Fruit fly (Drosophila melanogaster) whole organism, embryonic: ENCODE data around the gene snz.

Source experiments
- Aef1 ChIP-seq: fragments of 200-800 bp; sonication (Bioruptor generic); IDR thresholded peaks from 3 replicates; pipeline ENCODE4 v1.3.6; 2022; ENCODE audit warnings: missing biosample characterization, missing genetic modification characterization
- Atf3 ChIP-seq: fragments of 200-800 bp; sonication (Bioruptor generic); optimal IDR thresholded peaks from 3 replicates; lab custom pipeline; 2016; ENCODE audit warnings: missing biosample characterization, missing genetic modification characterization
- CG10366 ChIP-seq: fragments of 200-800 bp; sonication (Bioruptor generic); IDR thresholded peaks from 2 replicates; pipeline ENCODE4 v1.3.6; 2022; ENCODE audit warnings: missing biosample characterization, missing genetic modification characterization
- CG10979 ChIP-seq: fragments of 200-800 bp; sonication (Bioruptor generic); optimal IDR thresholded peaks from 2 replicates; lab custom pipeline; 2018; ENCODE audit warnings: missing biosample characterization, mild to moderate bottlenecking, missing genetic modification characterization, moderate library complexity
- CG11456 ChIP-seq: fragments of 200-800 bp; sonication (Bioruptor generic); IDR thresholded peaks from 3 replicates; pipeline ENCODE4 v1.3.6; 2022; ENCODE audit warnings: missing biosample characterization, missing genetic modification characterization
- CG12659 ChIP-seq: fragments of 200-800 bp; sonication (Bioruptor generic); optimal IDR thresholded peaks from 3 replicates; lab custom pipeline; 2017; ENCODE audit warnings: mild to moderate bottlenecking, missing biosample characterization, missing genetic modification reagents, missing genetic modification characterization
- CG13624 ChIP-seq: fragments of 200-800 bp; sonication (Bioruptor generic); optimal IDR thresholded peaks from 2 replicates; lab custom pipeline; 2016; ENCODE audit warnings: missing biosample characterization, missing genetic modification characterization
- CG13894 ChIP-seq: fragments of 200-800 bp; sonication (Bioruptor generic); optimal IDR thresholded peaks from 3 replicates; lab custom pipeline; 2018; ENCODE audit warnings: missing biosample characterization, mild to moderate bottlenecking, missing genetic modification characterization, moderate library complexity
- CG14014 ChIP-seq: fragments of 200-800 bp; sonication (Bioruptor generic); IDR thresholded peaks from 2 replicates; pipeline ENCODE4 v1.3.6; 2022; ENCODE audit warnings: missing biosample characterization, missing genetic modification characterization
- CG16863 ChIP-seq: fragments of 200-800 bp; sonication (Bioruptor generic); optimal IDR thresholded peaks from 3 replicates; lab custom pipeline; 2016; ENCODE audit warnings: missing biosample characterization, missing genetic modification characterization
- CG18262 ChIP-seq: fragments of 200-800 bp; optimal IDR thresholded peaks from 3 replicates; lab custom pipeline; 2019; ENCODE audit warnings: missing biosample characterization, mild to moderate bottlenecking, missing genetic modification characterization, moderate library complexity
- CG2678 ChIP-seq: fragments of 200-800 bp; sonication (Bioruptor generic); optimal IDR thresholded peaks from 3 replicates; lab custom pipeline; 2019; ENCODE audit warnings: missing biosample characterization, mild to moderate bottlenecking, missing genetic modification characterization, moderate library complexity
- CG30403 ChIP-seq: fragments of 200-800 bp; sonication (Bioruptor generic); optimal IDR thresholded peaks from 3 replicates; lab custom pipeline; 2016; ENCODE audit warnings: missing biosample characterization, missing genetic modification characterization
- CG31388 ChIP-seq: fragments of 200-800 bp; sonication (Bioruptor generic); optimal IDR thresholded peaks from 2 replicates; lab custom pipeline; 2016; ENCODE audit warnings: missing biosample characterization, missing genetic modification characterization
- CG42726 ChIP-seq: fragments of 200-800 bp; sonication (Bioruptor generic); IDR thresholded peaks from 2 replicates; pipeline ENCODE4 v1.3.6; 2022; ENCODE audit warnings: missing biosample characterization, missing genetic modification characterization; ENCODE audit not compliant: partially characterized antibody
- CG4282 ChIP-seq: fragments of 200-800 bp; sonication (Bioruptor generic); optimal IDR thresholded peaks from 2 replicates; lab custom pipeline; 2016; ENCODE audit warnings: missing biosample characterization, missing genetic modification characterization
- CG4617 ChIP-seq: fragments of 200-800 bp; sonication (Bioruptor generic); optimal IDR thresholded peaks from 3 replicates; lab custom pipeline; 2016; ENCODE audit warnings: missing biosample characterization, missing genetic modification characterization, borderline replicate concordance
- CG6175 ChIP-seq: fragments of 200-800 bp; sonication (Bioruptor generic); IDR thresholded peaks from 3 replicates; pipeline ENCODE4 v1.3.6; 2022; ENCODE audit warnings: missing biosample characterization, missing genetic modification characterization
- CG6791 ChIP-seq: fragments of 200-800 bp; sonication (Bioruptor generic); IDR thresholded peaks from 3 replicates; pipeline ENCODE4 v1.3.6; 2022; ENCODE audit warnings: missing biosample characterization, missing genetic modification characterization; ENCODE audit not compliant: partially characterized antibody
- CG7839 ChIP-seq: fragments of 200-800 bp; sonication (Bioruptor generic); optimal IDR thresholded peaks from 3 replicates; lab custom pipeline; 2018; ENCODE audit warnings: missing biosample characterization, mild to moderate bottlenecking, missing genetic modification characterization, moderate library complexity
- CG8281 ChIP-seq: fragments of 200-800 bp; sonication (Bioruptor generic); optimal IDR thresholded peaks from 2 replicates; lab custom pipeline; 2018; ENCODE audit warnings: missing biosample characterization, mild to moderate bottlenecking, missing genetic modification characterization, moderate library complexity
- CG9817 ChIP-seq: fragments of 200-800 bp; sonication (Bioruptor generic); optimal IDR thresholded peaks from 2 replicates; lab custom pipeline; 2018; ENCODE audit warnings: missing biosample characterization, mild to moderate bottlenecking, missing genetic modification characterization, moderate library complexity
- CHES-1-like ChIP-seq: fragments of 200-800 bp; sonication (Bioruptor generic); optimal IDR thresholded peaks from 2 replicates; lab custom pipeline; 2016; ENCODE audit warnings: missing biosample characterization, missing genetic modification characterization
- Dek ChIP-seq: fragments of 200-800 bp; sonication (Bioruptor generic); optimal IDR thresholded peaks from 3 replicates; lab custom pipeline; 2019; ENCODE audit warnings: missing biosample characterization, mild to moderate bottlenecking, missing genetic modification characterization, moderate library complexity
- Hr3 ChIP-seq: fragments of 200-800 bp; sonication (Bioruptor generic); optimal IDR thresholded peaks from 3 replicates; lab custom pipeline; 2016; ENCODE audit warnings: missing biosample characterization, missing genetic modification characterization
- Lhr ChIP-seq: fragments of 200-800 bp; sonication (Bioruptor generic); optimal IDR thresholded peaks from 3 replicates; lab custom pipeline; 2017; ENCODE audit warnings: mild to moderate bottlenecking, missing biosample characterization, missing genetic modification reagents, missing genetic modification characterization
- NFAT ChIP-seq: fragments of 200-800 bp; sonication (Bioruptor generic); IDR thresholded peaks from 2 replicates; pipeline ENCODE4 v1.3.6; 2022; ENCODE audit warnings: missing biosample characterization, missing genetic modification characterization
- Nf-YB ChIP-seq: fragments of 200-800 bp; sonication (Bioruptor generic); optimal IDR thresholded peaks from 3 replicates; lab custom pipeline; 2019; ENCODE audit warnings: missing biosample characterization, mild to moderate bottlenecking, missing genetic modification characterization, moderate library complexity
- Ravus ChIP-seq: fragments of 200-800 bp; sonication (Bioruptor generic); IDR thresholded peaks from 2 replicates; pipeline ENCODE4 v1.3.6; 2022; ENCODE audit warnings: missing biosample characterization, missing genetic modification characterization
- TFAM ChIP-seq: fragments of 200-800 bp; sonication (Bioruptor generic); optimal IDR thresholded peaks from 2 replicates; lab custom pipeline; 2017; ENCODE audit warnings: missing biosample characterization, missing genetic modification characterization, inconsistent platforms
- chm ChIP-seq: fragments of 200-800 bp; sonication (Bioruptor generic); IDR thresholded peaks from 2 replicates; pipeline ENCODE4 v1.3.6; 2022; ENCODE audit warnings: missing biosample characterization, missing genetic modification characterization
- exex ChIP-seq: fragments of 200-800 bp; sonication (Bioruptor generic); optimal IDR thresholded peaks from 4 replicates; lab custom pipeline; 2018; ENCODE audit warnings: missing biosample characterization, mild to moderate bottlenecking, missing genetic modification characterization, moderate library complexity
- fd64A ChIP-seq: fragments of 200-800 bp; sonication (Bioruptor generic); optimal IDR thresholded peaks from 3 replicates; lab custom pipeline; 2018; ENCODE audit warnings: missing biosample characterization, mild to moderate bottlenecking, missing genetic modification characterization
- gcm2 ChIP-seq: fragments of 200-800 bp; sonication (Bioruptor generic); optimal IDR thresholded peaks from 2 replicates; lab custom pipeline; 2016; ENCODE audit warnings: missing biosample characterization, missing genetic modification characterization
- grau ChIP-seq: fragments of 200-800 bp; optimal IDR thresholded peaks from 3 replicates; lab custom pipeline; 2019; ENCODE audit warnings: missing biosample characterization, mild to moderate bottlenecking, missing genetic modification characterization, moderate library complexity
- gsb ChIP-seq: fragments of 200-800 bp; sonication (Bioruptor generic); IDR thresholded peaks from 2 replicates; pipeline ENCODE4 v1.3.6; 2022; ENCODE audit warnings: missing biosample characterization, missing genetic modification characterization
- hkb ChIP-seq, 2 experiments: fragments of 200-800 bp in 1 of 2; fragments of >200 bp in 1 of 2; sonication (Bioruptor generic) in 1 of 2; IDR thresholded peaks in 1 of 2; optimal IDR thresholded peaks in 1 of 2; 2 replicates each; pipeline versions ENCODE4 v1.3.6 to Lab custom; 2017 to 2022; ENCODE audit warnings: missing biosample characterization in 1 of 2, missing genetic modification characterization in 1 of 2
- kay ChIP-seq: fragments of 200-800 bp; sonication (Bioruptor generic); optimal IDR thresholded peaks from 2 replicates; lab custom pipeline; 2016; ENCODE audit warnings: missing biosample characterization, missing genetic modification characterization
- kni ChIP-seq: fragments of 200-800 bp; sonication (Bioruptor generic); optimal IDR thresholded peaks from 3 replicates; lab custom pipeline; 2017; ENCODE audit warnings: mild to moderate bottlenecking, missing biosample characterization, missing genetic modification reagents, missing genetic modification characterization
- luna ChIP-seq: fragments of 200-800 bp; sonication (Bioruptor generic); optimal IDR thresholded peaks from 2 replicates; lab custom pipeline; 2016; ENCODE audit warnings: missing biosample characterization, missing genetic modification characterization
- oc ChIP-seq: fragments of 200-800 bp; sonication (Bioruptor generic); optimal IDR thresholded peaks from 2 replicates; lab custom pipeline; 2018; ENCODE audit warnings: missing biosample characterization, mild to moderate bottlenecking, missing genetic modification characterization, moderate library complexity
- org-1 ChIP-seq: fragments of 200-800 bp; sonication (Bioruptor generic); optimal IDR thresholded peaks from 2 replicates; lab custom pipeline; 2017; ENCODE audit warnings: missing biosample characterization, missing genetic modification characterization
- phol ChIP-seq: fragments of 200-800 bp; sonication (Bioruptor generic); optimal IDR thresholded peaks from 3 replicates; lab custom pipeline; 2018; ENCODE audit warnings: missing biosample characterization, mild to moderate bottlenecking, missing genetic modification characterization, moderate library complexity
- sim ChIP-seq: fragments of 200-800 bp; sonication (Bioruptor generic); IDR thresholded peaks from 2 replicates; pipeline ENCODE4 v1.3.6; 2022; ENCODE audit warnings: missing biosample characterization, missing genetic modification characterization
- sna ChIP-seq: fragments of 200-800 bp; sonication (Bioruptor generic); IDR thresholded peaks from 2 replicates; pipeline ENCODE4 v1.3.6; 2022; ENCODE audit warnings: missing biosample characterization, missing genetic modification characterization; ENCODE audit not compliant: partially characterized antibody
- stc ChIP-seq: fragments of 200-800 bp; sonication (Bioruptor generic); IDR thresholded peaks from 2 replicates; pipeline ENCODE4 v1.3.6; 2022; ENCODE audit warnings: missing biosample characterization, missing genetic modification characterization
- zfh1 ChIP-seq: fragments of 200-800 bp; sonication (Bioruptor generic); IDR thresholded peaks from 3 replicates; pipeline ENCODE4 v1.3.6; 2022; ENCODE audit warnings: missing biosample characterization, missing genetic modification characterization

Gene snz

dm6 chrX:7901153-7902038, 10.5 kb upstream of the snz start, which contains the start of the genes RpS6 and bys (continued):
- TF ChIP-seq CG4617 (GFP tag; lab: Kevin White, UChicago), result peak; percentile 19
- TF ChIP-seq CG7839 (tag; lab: Kevin White, UChicago), result peak; percentile 49
- peak; percentile 34 for TF ChIP-seq phol (tag; lab: Kevin White, UChicago)
- peak; percentile 69 for TF ChIP-seq zfh1 (GFP tag; lab: Robert Waterston, UW)
- 0 out of 2 replicates have a peak, but pooled peaks have one; percentile 23 for TF ChIP-seq sim
- TF ChIP-seq oc (tag; lab: Kevin White, UChicago), result no peak
- 0 out of 3 replicates have a peak, but pooled peaks have one; percentile 13 for TF ChIP-seq CG6175
- TF ChIP-seq NFAT (GFP tag; lab: Robert Waterston, UW), result peak; percentile 81
- TF ChIP-seq hkb (optimal IDR thresholded peaks at IDR 0.05; lab: Kevin White, UChicago), result no peak
- peak; percentile 35; the same call in 1 of the 2 replicates for TF ChIP-seq hkb (GFP tag; IDR thresholded peaks at IDR 0.05; lab: Robert Waterston, UW)
- peak; percentile 36 for TF ChIP-seq Hr3 (GFP tag; lab: Kevin White, UChicago)
- TF ChIP-seq CG12659 (GFP tag; lab: Kevin White, UChicago), result peak; percentile 65
- TF ChIP-seq kay, result no peak
- TF ChIP-seq CG8281 (tag; lab: Kevin White, UChicago), result peak; percentile 6
- TF ChIP-seq luna (GFP tag; lab: Kevin White, UChicago), result no peak
- no peak for TF ChIP-seq exex (tag; lab: Kevin White, UChicago)
- TF ChIP-seq kni (GFP tag; lab: Kevin White, UChicago), result peak; percentile 30
- TF ChIP-seq CG31388 (GFP tag; lab: Kevin White, UChicago), result no peak
- TF ChIP-seq CG14014 (GFP tag; lab: Robert Waterston, UW), result peak; percentile 42; the same call in 1 of the 2 replicates
- TF ChIP-seq Dek, result no peak
- TF ChIP-seq TFAM (GFP tag; lab: Kevin White, UChicago), result no peak
- 0 out of 2 replicates have a peak, but pooled peaks have one; percentile 36 for TF ChIP-seq sna (GFP tag; lab: Robert Waterston, UW)
- peak; percentile 35 for TF ChIP-seq CG2678 (tag; lab: Kevin White, UChicago)
- TF ChIP-seq grau (tag; lab: Kevin White, UChicago), result peak; percentile 2
- peak; percentile 81 for TF ChIP-seq CG11456 (GFP tag; lab: Robert Waterston, UW)
- no peak for TF ChIP-seq Ravus (GFP tag; lab: Robert Waterston, UW)
- peak; percentile 14 for TF ChIP-seq Lhr (GFP tag; lab: Kevin White, UChicago)
- TF ChIP-seq CG16863 (GFP tag; lab: Kevin White, UChicago), result no peak
- TF ChIP-seq CHES-1-like (GFP tag; lab: Kevin White, UChicago), result peak; percentile 5
- peak; percentile 68 for TF ChIP-seq CG30403
- TF ChIP-seq CG4282, result no peak
- TF ChIP-seq CG42726 (GFP tag; lab: Robert Waterston, UW), result peak; percentile 89; the same call in 1 of the 2 replicates
- peak; percentile 26 for TF ChIP-seq CG13894 (tag; lab: Kevin White, UChicago)
- TF ChIP-seq gsb (GFP tag; lab: Robert Waterston, UW), result peak; percentile 31
- TF ChIP-seq Aef1 (GFP tag; lab: Robert Waterston, UW), result 0 out of 3 replicates have a peak, but pooled peaks have one; percentile 15
- TF ChIP-seq CG18262 (tag; lab: Kevin White, UChicago), result peak; percentile 30
- TF ChIP-seq CG10366 (GFP tag; lab: Robert Waterston, UW), result peak; percentile 53
- no peak for TF ChIP-seq stc
- TF ChIP-seq gcm2, result no peak
- peak; percentile 83 for TF ChIP-seq CG6791 (GFP tag; lab: Robert Waterston, UW)
- peak; percentile 19 for TF ChIP-seq fd64A (GFP tag; lab: Kevin White, UChicago)
- peak; percentile 40 for TF ChIP-seq CG9817 (tag; lab: Kevin White, UChicago)
- peak; percentile 65 for TF ChIP-seq chm (GFP tag; lab: Robert Waterston, UW)
- peak; percentile 32 for TF ChIP-seq CG13624
- no peak for TF ChIP-seq Atf3 (GFP tag; lab: Kevin White, UChicago)
- no peak for TF ChIP-seq org-1
- peak; percentile 2 for TF ChIP-seq CG10979 (tag; lab: Kevin White, UChicago)
- TF ChIP-seq Nf-YB (GFP tag; lab: Kevin White, UChicago), result peak; percentile 3
